Fruit fly (Drosophila melanogaster): Measurements from ENCODE around the gene CG31678.

Gene CG31678

dm6 chr2L:20716077-20716476 lies 40.3 kb upstream of the CG31678 start (continued):
- peak; percentile 38 for TF ChIP-seq CG6792 (GFP tag; optimal IDR thresholded peaks at IDR 0.05)
- TF ChIP-seq CG3919 (GFP tag; optimal IDR thresholded peaks at IDR 0.05): peak; percentile 53
- peak; percentile 46 for TF ChIP-seq lz (GFP tag; optimal IDR thresholded peaks at IDR 0.05)
- TF ChIP-seq CG16779 (tag; optimal IDR thresholded peaks at IDR 0.05): peak; percentile 59
- TF ChIP-seq CG34406 (GFP tag; optimal IDR thresholded peaks at IDR 0.05): peak; percentile 49
- peak; percentile 100 for TF ChIP-seq Blimp-1 (GFP tag; optimal IDR thresholded peaks at IDR 0.05)
- peak; percentile 6 for TF ChIP-seq cyc (GFP tag; optimal IDR thresholded peaks at IDR 0.05)
- peak; percentile 84 for TF ChIP-seq svp (GFP tag)
- peak; percentile 29 for TF ChIP-seq fd85E (GFP tag; optimal IDR thresholded peaks at IDR 0.05)
- TF ChIP-seq fkh (GFP tag; optimal IDR thresholded peaks at IDR 0.05): no peak
- peak; percentile 61 for TF ChIP-seq Met (GFP tag; optimal IDR thresholded peaks at IDR 0.05)
- peak; percentile 83 for TF ChIP-seq CG1621 (tag; optimal IDR thresholded peaks at IDR 0.05)
- TF ChIP-seq Sox15 (GFP tag; optimal IDR thresholded peaks at IDR 0.05): no peak

DNA sequence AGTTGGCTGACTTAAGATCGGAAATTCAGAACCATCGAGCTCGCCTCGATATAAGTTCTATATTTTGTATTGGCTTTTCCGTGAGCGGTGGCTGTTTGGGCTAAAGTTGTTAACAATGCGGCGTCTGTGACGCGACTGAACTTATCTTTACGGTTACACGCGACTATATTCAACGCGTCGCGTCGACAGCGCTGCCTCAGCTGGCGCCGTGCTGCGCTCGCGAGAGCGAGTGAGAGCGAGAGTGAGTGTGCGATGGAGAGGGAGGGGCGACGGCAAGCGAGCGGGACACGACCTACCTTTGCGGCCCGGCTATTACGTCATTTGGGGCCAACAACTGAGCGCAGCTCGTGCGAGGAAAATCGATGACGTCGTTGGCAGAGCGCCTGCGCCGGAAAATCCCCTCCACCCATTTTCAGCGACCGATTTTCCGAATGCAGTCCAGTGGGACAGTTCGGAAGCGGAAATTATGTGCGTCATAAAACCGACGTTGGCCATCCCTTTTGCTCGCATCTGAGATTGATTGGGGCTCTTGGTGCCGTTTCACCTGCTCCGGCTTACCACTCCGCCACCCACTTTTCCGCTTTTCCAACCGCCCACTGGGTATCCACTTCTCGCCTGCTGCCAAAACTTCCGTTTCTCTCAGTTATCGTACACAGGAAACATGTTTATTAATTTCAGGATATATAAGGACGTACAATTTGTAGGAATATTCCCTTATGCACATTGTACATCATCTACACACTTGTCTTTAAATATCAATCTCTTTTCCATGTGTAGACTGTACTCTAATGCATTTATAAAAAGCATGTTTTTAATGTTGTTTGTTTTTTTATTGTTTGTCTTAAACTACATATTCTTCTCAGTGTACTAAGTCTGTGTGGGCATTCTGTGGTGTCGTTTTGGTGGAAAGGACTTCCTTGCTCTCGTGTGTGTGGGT lies 39.0 kb upstream of the CG31678 start, which contains the start of gene Hr38:
Gene Hr38 (minus strand): TSS at position 121 of the 937 bp plus-strand sequence.
- TF ChIP-seq CG11294 (GFP tag; IDR thresholded peaks at IDR 0.05) (no peak), ss (GFP tag; optimal IDR thresholded peaks at IDR 0.05) (peak; percentile 8 to 15), CG16779 (tag; optimal IDR thresholded peaks at IDR 0.05) (peak; percentile 17), eg (GFP tag; IDR thresholded peaks at IDR 0.05) (peak; percentile 66), vri (GFP tag; optimal IDR thresholded peaks at IDR 0.05) (peak; percentile 59), acj6 (GFP tag; optimal IDR thresholded peaks at IDR 0.05) (no peak), CG8319 (GFP tag; optimal IDR thresholded peaks at IDR 0.05) (no peak), Hr4 (GFP tag; optimal IDR thresholded peaks at IDR 0.05) (peak; percentile 62), CG10669 (GFP tag; optimal IDR thresholded peaks at IDR 0.05) (no peak), svp (GFP tag) (peak; percentile 81), Lpt (GFP tag; optimal IDR thresholded peaks at IDR 0.05) (no peak), CG3919 (GFP tag; optimal IDR thresholded peaks at IDR 0.05) (peak; percentile 26), Blimp-1 (GFP tag; optimal IDR thresholded peaks at IDR 0.05) (peak; percentile 72), fkh (GFP tag; optimal IDR thresholded peaks at IDR 0.05) (peak; percentile 2), esn (GFP tag; optimal IDR thresholded peaks at IDR 0.05) (no peak), Ets96B (tag; optimal IDR thresholded peaks at IDR 0.05) (peak; percentile 3), pdm3 (GFP tag; optimal IDR thresholded peaks at IDR 0.05) (peak; percentile 6), CG8119 (GFP tag; IDR thresholded peaks at IDR 0.05) (peak; percentile 17; the same call in 1 of the 3 replicates), Eip78C (GFP tag) (peak; percentile 58), CG32006 (GFP tag; optimal IDR thresholded peaks at IDR 0.05) (peak; percentile 42), CG1621 (tag; optimal IDR thresholded peaks at IDR 0.05) (peak; percentile 35)

DNA sequence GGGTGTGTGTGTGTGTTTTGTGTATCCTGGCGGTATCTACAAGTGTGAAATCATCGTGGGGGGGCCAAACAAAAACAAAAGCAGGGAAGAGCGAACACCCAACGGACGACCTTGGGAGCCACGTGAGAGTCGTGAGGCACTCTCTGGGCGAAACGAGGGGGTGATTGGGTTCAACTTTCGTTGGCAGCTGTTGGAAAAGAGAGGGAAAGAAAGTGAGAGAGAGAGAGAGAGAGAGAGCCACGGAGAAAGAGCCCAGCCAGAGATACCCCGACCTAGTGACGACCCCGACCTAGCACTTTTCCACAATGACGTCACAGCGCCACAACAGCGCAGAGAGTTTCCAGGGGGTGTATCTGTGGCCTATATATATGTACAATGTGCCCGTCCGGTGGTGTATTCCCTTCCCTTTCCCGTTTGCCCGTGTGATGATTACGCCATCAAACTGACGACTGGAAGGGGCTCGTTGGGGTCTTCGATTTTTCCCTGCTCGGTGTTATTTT lies 30.2 kb upstream of the CG31678 start:
- TF ChIP-seq CG3919 (GFP tag; optimal IDR thresholded peaks at IDR 0.05): no peak
- no peak for TF ChIP-seq Blimp-1 (GFP tag; optimal IDR thresholded peaks at IDR 0.05)
- no peak for TF ChIP-seq Gug (GFP tag; IDR thresholded peaks at IDR 0.05)
- no peak for TF ChIP-seq CG10669 (GFP tag; optimal IDR thresholded peaks at IDR 0.05)
- TF ChIP-seq ss (GFP tag; optimal IDR thresholded peaks at IDR 0.05): no peak

dm6 chr2L:20704511-20705266 lies 28.9 kb upstream of the CG31678 start:
- TF ChIP-seq ss (GFP tag; optimal IDR thresholded peaks at IDR 0.05): peak in 1 of 2 experiments; percentile 19
- no peak for TF ChIP-seq fd85E (GFP tag; optimal IDR thresholded peaks at IDR 0.05)

Data from whole organism, prepupa.